Worm (Caenorhabditis elegans): Measurements from ENCODE around the gene coel-1.

The coel-1 gene

ce11 chrX:4295917-4296316 is 30.5 kb downstream of the coel-1 start:
- TF ChIP-seq C34F6.9 (tag; optimal IDR thresholded peaks at IDR 0.05): no peak
- TF ChIP-seq nhr-10 (tag; optimal IDR thresholded peaks at IDR 0.05): no peak
- TF ChIP-seq nhr-6 (tag; optimal IDR thresholded peaks at IDR 0.05): no peak
- TF ChIP-seq dmd-4 (tag; optimal IDR thresholded peaks at IDR 0.05): no peak
- no peak for TF ChIP-seq Y55F3AM.14 (GFP tag; optimal IDR thresholded peaks at IDR 0.05)
- no peak for TF ChIP-seq nhr-77 (tag; optimal IDR thresholded peaks at IDR 0.05)
- no peak for TF ChIP-seq peb-1 (tag; optimal IDR thresholded peaks at IDR 0.05)
- no peak for TF ChIP-seq elt-3 (tag; optimal IDR thresholded peaks at IDR 0.05)
- TF ChIP-seq alr-1 (tag; optimal IDR thresholded peaks at IDR 0.05): no peak
- TF ChIP-seq mab-5 (tag; optimal IDR thresholded peaks at IDR 0.05): no peak
- no peak for TF ChIP-seq zag-1 (tag; optimal IDR thresholded peaks at IDR 0.05)

ce11 chrX:4297452-4297851 is 32.0 kb downstream of the coel-1 start, which contains the start of gene paf-2:
TSS of gene paf-2 (minus strand) at chrX:4297741.
- TF ChIP-seq sma-3 (GFP tag; optimal IDR thresholded peaks at IDR 0.05) (no peak), unc-55 (GFP tag; optimal IDR thresholded peaks at IDR 0.05) (peak; percentile 25), lin-11 (tag; optimal IDR thresholded peaks at IDR 0.05) (peak; percentile 8), peb-1 (tag; optimal IDR thresholded peaks at IDR 0.05) (no peak), nhr-129 (tag; optimal IDR thresholded peaks at IDR 0.05) (peak; percentile 5), nhr-21 (tag; optimal IDR thresholded peaks at IDR 0.05) (no peak)

- TF ChIP-seq snpc-4 (tag; optimal IDR thresholded peaks at IDR 0.05) (no peak), nhr-25 (tag; optimal IDR thresholded peaks at IDR 0.05) (no peak), sem-4 (tag; optimal IDR thresholded peaks at IDR 0.05) (no peak), lin-11 (tag; optimal IDR thresholded peaks at IDR 0.05) (no peak), aly-2 (tag; optimal IDR thresholded peaks at IDR 0.05) (no peak), ceh-82 (tag; optimal IDR thresholded peaks at IDR 0.05) (no peak), ztf-4 (tag; optimal IDR thresholded peaks at IDR 0.05) (no peak), gmeb-1 (tag; optimal IDR thresholded peaks at IDR 0.05) (no peak)
Measured at ce11 chrX:4303200-4303599, 37.7 kb downstream of the coel-1 start.

ce11 chrX:4306861-4307260 is 41.4 kb downstream of the coel-1 start, which contains the start of gene pqn-15:
TSS of gene pqn-15 (minus strand) at chrX:4306961.
- no peak for TF ChIP-seq nhr-25 (tag; optimal IDR thresholded peaks at IDR 0.05)
- no peak for TF ChIP-seq nhr-129 (tag; optimal IDR thresholded peaks at IDR 0.05)
- no peak for TF ChIP-seq ztf-1 (GFP tag; conservative IDR thresholded peaks at IDR 0.05)
- no peak for TF ChIP-seq zag-1 (tag; optimal IDR thresholded peaks at IDR 0.05)
- TF ChIP-seq fos-1 (tag; optimal IDR thresholded peaks at IDR 0.05): no peak

- no peak for TF ChIP-seq nhr-11 (tag; optimal IDR thresholded peaks at IDR 0.05)
- no peak for TF ChIP-seq Y55F3AM.14 (GFP tag; optimal IDR thresholded peaks at IDR 0.05)
- TF ChIP-seq nhr-10 (tag; optimal IDR thresholded peaks at IDR 0.05): no peak
- no peak for TF ChIP-seq snpc-4 (tag; optimal IDR thresholded peaks at IDR 0.05)
- TF ChIP-seq unc-55 (GFP tag; optimal IDR thresholded peaks at IDR 0.05): peak; percentile 51
- no peak for TF ChIP-seq nhr-23 (tag; optimal IDR thresholded peaks at IDR 0.05)
- no peak for TF ChIP-seq nhr-6 (tag; optimal IDR thresholded peaks at IDR 0.05)
- no peak for TF ChIP-seq ztf-1 (GFP tag; conservative IDR thresholded peaks at IDR 0.05)
- TF ChIP-seq nhr-12 (tag; optimal IDR thresholded peaks at IDR 0.05): no peak
- TF ChIP-seq ceh-16 (tag; optimal IDR thresholded peaks at IDR 0.05): no peak
- TF ChIP-seq unc-62 (GFP tag; optimal IDR thresholded peaks at IDR 0.05): no peak
- TF ChIP-seq lin-11 (tag; optimal IDR thresholded peaks at IDR 0.05): no peak
- TF ChIP-seq gmeb-1 (tag; optimal IDR thresholded peaks at IDR 0.05): no peak
- TF ChIP-seq mab-5 (tag; optimal IDR thresholded peaks at IDR 0.05): no peak
- TF ChIP-seq nhr-25 (tag; optimal IDR thresholded peaks at IDR 0.05): no peak
- TF ChIP-seq elt-1 (tag; optimal IDR thresholded peaks at IDR 0.05): no peak
- TF ChIP-seq dmd-4 (tag; optimal IDR thresholded peaks at IDR 0.05): no peak
- peak; percentile 51 for TF ChIP-seq C34F6.9 (tag; optimal IDR thresholded peaks at IDR 0.05)
- TF ChIP-seq lsy-2 (tag; optimal IDR thresholded peaks at IDR 0.05): no peak
- no peak for TF ChIP-seq blmp-1 (tag; optimal IDR thresholded peaks at IDR 0.05; ENCODE audit: insufficient read depth)
- no peak for TF ChIP-seq aly-2 (tag; optimal IDR thresholded peaks at IDR 0.05)
- TF ChIP-seq mdl-1 (tag; optimal IDR thresholded peaks at IDR 0.05): no peak
- TF ChIP-seq sma-9 (GFP tag; optimal IDR thresholded peaks at IDR 0.05): peak; percentile 37
- no peak for TF ChIP-seq sma-9 (tag; optimal IDR thresholded peaks at IDR 0.05)
- TF ChIP-seq fos-1 (tag; optimal IDR thresholded peaks at IDR 0.05): peak; percentile 15
- no peak for TF ChIP-seq ztf-4 (tag; optimal IDR thresholded peaks at IDR 0.05)
- no peak for TF ChIP-seq ceh-82 (tag; optimal IDR thresholded peaks at IDR 0.05)
- TF ChIP-seq egl-27 (tag; optimal IDR thresholded peaks at IDR 0.05): no peak
- no peak for TF ChIP-seq skn-1 (tag; optimal IDR thresholded peaks at IDR 0.05)
- TF ChIP-seq nhr-77 (tag; optimal IDR thresholded peaks at IDR 0.05): no peak
- no peak for TF ChIP-seq mbf-1 (tag; optimal IDR thresholded peaks at IDR 0.05)
- TF ChIP-seq lin-13 (GFP tag; optimal IDR thresholded peaks at IDR 0.05): peak; percentile 8
- TF ChIP-seq ztf-11 (tag; optimal IDR thresholded peaks at IDR 0.05): no peak
- TF ChIP-seq crh-2 (tag; optimal IDR thresholded peaks at IDR 0.05): peak; percentile 38
- TF ChIP-seq nhr-129 (tag; optimal IDR thresholded peaks at IDR 0.05): peak; percentile 4
- no peak for TF ChIP-seq nhr-21 (tag; optimal IDR thresholded peaks at IDR 0.05)
- TF ChIP-seq F13H6.1 (tag; optimal IDR thresholded peaks at IDR 0.05): peak; percentile 39
- TF ChIP-seq sma-3 (GFP tag; optimal IDR thresholded peaks at IDR 0.05): no peak
Measured at ce11 chrX:4307559-4308005, 42.1 kb downstream of the coel-1 start.
